Worm (Caenorhabditis elegans) whole organism, L1 larva: ENCODE data around the gene F53F4.2.

Experiments
- F16B12.6 ChIP-seq: fragments of 150-350 bp; optimal IDR thresholded peaks from 2 replicates; lab custom pipeline; 2014; ENCODE audit warnings: missing biosample characterization, missing genetic modification characterization
- blmp-1 ChIP-seq: fragments of 150-350 bp; optimal IDR thresholded peaks from 2 replicates; lab custom pipeline; 2014; ENCODE audit warnings: missing biosample characterization, missing genetic modification characterization
- ceh-82 ChIP-seq, 3 experiments: fragments of 150-350 bp in 1 of 3; sonication (generic microtip) in 2 of 3; optimal IDR thresholded peaks; 2 replicates each; lab custom pipeline; 2014 to 2017; ENCODE audit warnings: missing biosample characterization in 3 of 3, missing genetic modification characterization in 3 of 3
- dpl-1 ChIP-seq, 3 experiments: fragments of 150-350 bp in 2 of 3; sonication (generic microtip) in 1 of 3; optimal IDR thresholded peaks; 2 replicates each; lab custom pipeline; 2014 to 2017; ENCODE audit warnings: missing biosample characterization in 3 of 3, missing genetic modification characterization in 3 of 3, missing genetic modification reagents in 3 of 3
- dsc-1 ChIP-seq: sonication (generic microtip); optimal IDR thresholded peaks from 2 replicates; lab custom pipeline; 2016; ENCODE audit warnings: mild to moderate bottlenecking, missing genetic modification characterization, missing compliant biosample characterization
- efl-1 ChIP-seq, 4 experiments: fragments of 150-350 bp; optimal IDR thresholded peaks in 3 of 4; peaks in 1 of 4; 1 replicate in 1 of 4; 2 replicates in 3 of 4; lab custom pipeline; 2014; ENCODE audit warnings: missing biosample characterization in 2 of 4, missing genetic modification characterization in 2 of 4, missing genetic modification reagents in 2 of 4
- egl-13 ChIP-seq: sonication (generic microtip); optimal IDR thresholded peaks from 2 replicates; lab custom pipeline; 2016; ENCODE audit warnings: missing genotype, missing genetic modification reagents, missing genetic modification characterization, missing compliant biosample characterization
- egl-27 ChIP-seq, 2 experiments: fragments of 150-350 bp in 1 of 2; sonication (generic microtip); optimal IDR thresholded peaks; 3 replicates each; lab custom pipeline; 2017 to 2018; ENCODE audit warnings: missing biosample characterization in 2 of 2, missing genetic modification characterization in 2 of 2, missing genetic modification reagents in 2 of 2
- elt-2 ChIP-seq: sonication (generic microtip); optimal IDR thresholded peaks from 2 replicates; lab custom pipeline; 2016; ENCODE audit warnings: missing genetic modification characterization, mild to moderate bottlenecking, inconsistent platforms, missing compliant biosample characterization, missing genetic modification reagents
- elt-3 ChIP-seq, 6 experiments: fragments of 150-350 bp in 1 of 6; sonication (generic microtip); optimal IDR thresholded peaks; 2 replicates each; lab custom pipeline; 2017 to 2018; ENCODE audit warnings: missing biosample characterization in 6 of 6, missing genetic modification characterization in 6 of 6, inconsistent platforms in 1 of 6
- fkh-4 ChIP-seq: sonication (generic microtip); optimal IDR thresholded peaks from 2 replicates; lab custom pipeline; 2016; ENCODE audit warnings: missing compliant biosample characterization, missing genetic modification characterization, borderline replicate concordance
- grh-1 ChIP-seq: fragments of 200-800 bp; sonication (Bioruptor generic); IDR thresholded peaks from 2 replicates; pipeline ENCODE4 v1.3.6; 2022; ENCODE audit warnings: missing genetic modification reagents, missing genetic modification characterization, missing compliant biosample characterization
- irx-1 ChIP-seq: sonication (generic microtip); optimal IDR thresholded peaks from 2 replicates; lab custom pipeline; 2016; ENCODE audit warnings: missing genetic modification characterization, missing compliant biosample characterization
- lin-13 ChIP-seq: fragments of 150-350 bp; optimal IDR thresholded peaks from 2 replicates; lab custom pipeline; 2014; ENCODE audit warnings: missing biosample characterization, missing genetic modification reagents, missing genetic modification characterization
- lin-15B ChIP-seq: fragments of 150-350 bp; sonication (generic microtip); optimal IDR thresholded peaks from 3 replicates; lab custom pipeline; 2014; ENCODE audit warnings: missing biosample characterization, missing genetic modification characterization
- lin-35 ChIP-seq, 2 experiments: fragments of 150-350 bp; optimal IDR thresholded peaks; 2 replicates each; lab custom pipeline; 2014; ENCODE audit warnings: missing biosample characterization in 2 of 2, missing genetic modification characterization in 2 of 2, missing genetic modification reagents in 2 of 2
- lin-39 ChIP-seq: fragments of 150-350 bp; optimal IDR thresholded peaks from 2 replicates; lab custom pipeline; 2014; ENCODE audit warnings: missing biosample characterization, missing genetic modification reagents, missing genetic modification characterization
- lir-3 ChIP-seq: sonication (generic microtip); optimal IDR thresholded peaks from 2 replicates; lab custom pipeline; 2016; ENCODE audit warnings: mild to moderate bottlenecking, missing genetic modification characterization, moderate library complexity, missing compliant biosample characterization; ENCODE audit not compliant: poor library complexity
- lsy-2 ChIP-seq, 2 experiments: fragments of 150-350 bp; optimal IDR thresholded peaks; 2 replicates each; lab custom pipeline; 2014; ENCODE audit warnings: missing biosample characterization in 2 of 2, missing genetic modification characterization in 2 of 2
- mep-1 ChIP-seq: fragments of 150-350 bp; optimal IDR thresholded peaks from 2 replicates; lab custom pipeline; 2014; ENCODE audit warnings: missing biosample characterization, missing genetic modification characterization
- nhr-11 ChIP-seq: fragments of 150-350 bp; optimal IDR thresholded peaks from 2 replicates; lab custom pipeline; 2014; ENCODE audit warnings: missing biosample characterization, missing genetic modification characterization
- nhr-20 ChIP-seq: sonication (generic microtip); optimal IDR thresholded peaks from 2 replicates; lab custom pipeline; 2016; ENCODE audit warnings: mild to moderate bottlenecking, missing genetic modification characterization, missing compliant biosample characterization
- nhr-237 ChIP-seq: fragments of 150-350 bp; optimal IDR thresholded peaks from 2 replicates; lab custom pipeline; 2014; ENCODE audit warnings: missing biosample characterization, missing genetic modification characterization
- nhr-47 ChIP-seq: sonication (generic microtip); optimal IDR thresholded peaks from 2 replicates; lab custom pipeline; 2016; ENCODE audit warnings: mild to moderate bottlenecking, missing genetic modification characterization, moderate library complexity, missing compliant biosample characterization
- nhr-71 ChIP-seq: sonication (generic microtip); optimal IDR thresholded peaks from 2 replicates; lab custom pipeline; 2016; ENCODE audit warnings: mild to moderate bottlenecking, missing genetic modification characterization, moderate library complexity, missing compliant biosample characterization
- nhr-85 ChIP-seq: sonication (generic microtip); peaks from one replicate; lab custom pipeline; 2016; ENCODE audit warnings: missing genetic modification characterization, inconsistent platforms, missing compliant biosample characterization
- nhr-90 ChIP-seq: sonication (generic microtip); optimal IDR thresholded peaks from 2 replicates; lab custom pipeline; 2016; ENCODE audit warnings: mild to moderate bottlenecking, missing genetic modification characterization, missing compliant biosample characterization; ENCODE audit not compliant: poor library complexity
- pag-3 ChIP-seq: sonication (generic microtip); optimal IDR thresholded peaks from 2 replicates; lab custom pipeline; 2017; ENCODE audit warnings: missing genetic modification characterization, mild to moderate bottlenecking, missing compliant biosample characterization, antibody characterized with exemption, borderline replicate concordance; ENCODE audit not compliant: insufficient read depth
- pax-3 ChIP-seq: fragments of 200-800 bp; sonication (Bioruptor generic); optimal IDR thresholded peaks from 2 replicates; lab custom pipeline; 2018; ENCODE audit warnings: mild to moderate bottlenecking, missing genetic modification characterization, moderate library complexity, missing compliant biosample characterization
- rnt-1 ChIP-seq: sonication (generic microtip); optimal IDR thresholded peaks from 2 replicates; lab custom pipeline; 2016; ENCODE audit warnings: mild to moderate bottlenecking, missing genetic modification characterization, moderate library complexity, missing compliant biosample characterization
- snpc-4 ChIP-seq: fragments of 150-350 bp; optimal IDR thresholded peaks from 2 replicates; lab custom pipeline; 2014; ENCODE audit warnings: missing biosample characterization, missing genetic modification characterization
- snu-23 ChIP-seq: sonication (generic microtip); optimal IDR thresholded peaks from 2 replicates; lab custom pipeline; 2016; ENCODE audit warnings: missing genetic modification characterization, missing compliant biosample characterization
- sptf-1 ChIP-seq: fragments of 150-350 bp; optimal IDR thresholded peaks from 2 replicates; lab custom pipeline; 2014; ENCODE audit warnings: missing biosample characterization, missing genetic modification characterization
- swsn-7 ChIP-seq: sonication (generic microtip); optimal IDR thresholded peaks from 2 replicates; lab custom pipeline; 2016; ENCODE audit warnings: missing genetic modification characterization, missing compliant biosample characterization
- tbx-2 ChIP-seq: sonication (generic microtip); optimal IDR thresholded peaks from 2 replicates; lab custom pipeline; 2016; ENCODE audit warnings: missing genetic modification characterization, missing compliant biosample characterization
- unc-86 ChIP-seq: sonication (generic microtip); optimal IDR thresholded peaks from 2 replicates; lab custom pipeline; 2016; ENCODE audit warnings: missing genetic modification characterization, missing compliant biosample characterization
- vab-15 ChIP-seq: sonication (generic microtip); optimal IDR thresholded peaks from 2 replicates; lab custom pipeline; 2017; ENCODE audit warnings: missing genotype, mild to moderate bottlenecking, missing genetic modification characterization, missing compliant biosample characterization
- xbp-1 ChIP-seq: sonication (generic microtip); optimal IDR thresholded peaks from 2 replicates; lab custom pipeline; 2016; ENCODE audit warnings: missing genetic modification characterization, missing compliant biosample characterization
- zag-1 ChIP-seq: fragments of 150-350 bp; optimal IDR thresholded peaks from 2 replicates; lab custom pipeline; 2014; ENCODE audit warnings: missing biosample characterization, missing genetic modification characterization

Gene F53F4.2

ce11 chrV:13593083-13593482 is 3.7 kb upstream of the F53F4.2 start, which contains the start of gene F53F4.4:
TSS of gene F53F4.4 (plus strand) at chrV:13593383.
- TF ChIP-seq blmp-1 (tag; lab: Kevin White, UChicago) (peak; percentile 59), lin-15B (no peak), pax-3 (no peak), efl-1 (optimal IDR thresholded peaks at IDR 0.05; lab: Kevin White, UChicago) (no peak), efl-1 (GFP tag; optimal IDR thresholded peaks at IDR 0.05 in 1 of 2; lab: Kevin White, UChicago) (peak in 1 of 2 experiments; percentile 67)

- peak in 2 of 3 experiments; percentile 35 for TF ChIP-seq ceh-82 (tag; optimal IDR thresholded peaks at IDR 0.05; lab: Kevin White, UChicago)
- peak; percentile 47 to 52 for TF ChIP-seq lin-35 (GFP tag; optimal IDR thresholded peaks at IDR 0.05; lab: Kevin White, UChicago)
- peak; percentile 57 for TF ChIP-seq lin-15B
- peak; percentile 66 for TF ChIP-seq nhr-71 (tag; lab: Kevin White, UChicago)
- peak; percentile 46 to 53 for TF ChIP-seq lsy-2 (tag; optimal IDR thresholded peaks at IDR 0.05; lab: Kevin White, UChicago)
- TF ChIP-seq dpl-1 (GFP tag; optimal IDR thresholded peaks at IDR 0.05; lab: Kevin White, UChicago): peak; percentile 33 to 74 (median 65)
- peak; percentile 37 for TF ChIP-seq blmp-1 (tag; lab: Kevin White, UChicago)
- TF ChIP-seq elt-3 (tag; optimal IDR thresholded peaks at IDR 0.05; lab: Kevin White, UChicago): no peak
- TF ChIP-seq nhr-237: no peak
- peak; percentile 69 for TF ChIP-seq dsc-1 (tag; lab: Kevin White, UChicago)
- peak; percentile 4 for TF ChIP-seq fkh-4
- peak; percentile 37 for TF ChIP-seq nhr-90 (tag; lab: Kevin White, UChicago)
- peak; percentile 46 to 66 for TF ChIP-seq efl-1 (optimal IDR thresholded peaks at IDR 0.05; lab: Kevin White, UChicago)
- peak; percentile 58 to 95 for TF ChIP-seq efl-1 (GFP tag; optimal IDR thresholded peaks at IDR 0.05 in 1 of 2; lab: Kevin White, UChicago)
- TF ChIP-seq swsn-7: peak; percentile 57
- TF ChIP-seq mep-1 (tag; lab: Kevin White, UChicago): peak; percentile 63
- TF ChIP-seq tbx-2: peak; percentile 37
- TF ChIP-seq lir-3 (tag; lab: Kevin White, UChicago): peak; percentile 29
- TF ChIP-seq pag-3 (tag; lab: Kevin White, UChicago): no peak
- peak; percentile 67 for TF ChIP-seq nhr-47 (tag; lab: Kevin White, UChicago)
- TF ChIP-seq nhr-85 (tag; lab: Kevin White, UChicago): peak; percentile 32
- no peak for TF ChIP-seq lin-13 (GFP tag; lab: Kevin White, UChicago)
- TF ChIP-seq elt-2 (tag; lab: Kevin White, UChicago): no peak
- peak; percentile 46 for TF ChIP-seq xbp-1
- TF ChIP-seq rnt-1 (tag; lab: Kevin White, UChicago): peak; percentile 58
- no peak for TF ChIP-seq vab-15 (tag; lab: Kevin White, UChicago)
- peak; percentile 0 for TF ChIP-seq snpc-4 (tag; lab: Kevin White, UChicago)
- peak; percentile 60 for TF ChIP-seq nhr-20 (tag; lab: Kevin White, UChicago)
- TF ChIP-seq F16B12.6 (tag; lab: Kevin White, UChicago): no peak
- no peak for TF ChIP-seq nhr-11 (tag; lab: Kevin White, UChicago)
- TF ChIP-seq egl-13 (tag; lab: Kevin White, UChicago): peak; percentile 26
- TF ChIP-seq irx-1: peak; percentile 41
- no peak for TF ChIP-seq sptf-1 (tag; lab: Kevin White, UChicago)
- peak; percentile 56 for TF ChIP-seq snu-23 (GFP tag; lab: Kevin White, UChicago)
These were observed 2.2 kb upstream of the F53F4.2 start, which contains the start of gene tbcb-1 for ce11 chrV:13591504-13592174. TSS of gene tbcb-1 (plus strand) at chrV:13592124.

ce11 chrV:13587902-13588301 is 1.5 kb downstream of the F53F4.2 start, which contains the start of gene F53F4.17:
TSS of gene F53F4.17 (plus strand) at chrV:13588202.
- TF ChIP-seq unc-86 (tag; lab: Kevin White, UChicago) (no peak), irx-1 (no peak), egl-27 (tag; optimal IDR thresholded peaks at IDR 0.05; lab: Kevin White, UChicago) (no peak), grh-1 (GFP tag; lab: Robert Waterston, UW) (no peak), lin-39 (tag; lab: Kevin White, UChicago) (no peak), pag-3 (tag; lab: Kevin White, UChicago) (no peak), zag-1 (tag; lab: Kevin White, UChicago) (no peak), mep-1 (tag; lab: Kevin White, UChicago) (no peak), lin-13 (GFP tag; lab: Kevin White, UChicago) (no peak)
